Fruit fly (Drosophila melanogaster): Measurements from ENCODE around the gene brk.

Gene brk

DNA sequence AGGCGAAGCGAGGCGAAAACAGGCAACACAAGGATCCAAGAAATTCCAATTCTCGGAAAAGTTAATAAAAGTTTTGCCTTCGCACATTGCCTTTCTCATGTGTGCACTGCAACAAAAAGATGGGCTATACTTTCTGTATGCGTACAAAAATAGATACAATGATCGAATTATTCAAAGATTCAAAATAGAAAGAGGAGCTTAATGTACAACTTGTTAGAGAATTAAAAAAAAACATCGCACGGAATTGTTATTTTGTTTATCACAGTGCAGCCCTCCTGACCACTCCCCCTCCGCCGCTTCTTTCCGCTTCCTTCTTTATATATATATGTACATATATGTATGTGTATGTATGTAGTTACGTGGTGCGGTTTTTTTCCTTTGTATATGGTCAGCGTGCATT is 5.4 kb upstream of the brk start:
- peak; percentile 2 for TF ChIP-seq Hr83 (GFP tag; optimal IDR thresholded peaks at IDR 0.05; ENCODE audit: poor library complexity, severe bottlenecking)
- peak; percentile 91 for TF ChIP-seq rgr (GFP tag; optimal IDR thresholded peaks at IDR 0.05)
- TF ChIP-seq sage (GFP tag; optimal IDR thresholded peaks at IDR 0.05): peak; percentile 86
- no peak for TF ChIP-seq Hr78 (GFP tag; optimal IDR thresholded peaks at IDR 0.05)
- peak; percentile 19 for TF ChIP-seq Rel (GFP tag; optimal IDR thresholded peaks at IDR 0.05)
- peak; percentile 41 for TF ChIP-seq Rel (tag; optimal IDR thresholded peaks at IDR 0.05)
- no peak for TF ChIP-seq dl (GFP tag; optimal IDR thresholded peaks at IDR 0.05; ENCODE audit: insufficient read depth in 1 of 2, partially characterized antibody in 2 of 2)
- TF ChIP-seq pan (optimal IDR thresholded peaks at IDR 0.05): no peak
- TF ChIP-seq HLH106 (tag; optimal IDR thresholded peaks at IDR 0.05): peak; percentile 87
- no peak for TF ChIP-seq lola (GFP tag; optimal IDR thresholded peaks at IDR 0.05)
- TF ChIP-seq Sp1 (GFP tag; optimal IDR thresholded peaks at IDR 0.05): peak; percentile 93
- TF ChIP-seq Jra (GFP tag; optimal IDR thresholded peaks at IDR 0.05): peak; percentile 72
- TF ChIP-seq foxo (GFP tag; optimal IDR thresholded peaks at IDR 0.05): peak in 1 of 2 experiments; percentile 94
- TF ChIP-seq CrebA (GFP tag; optimal IDR thresholded peaks at IDR 0.05; ENCODE audit: borderline replicate concordance): peak; percentile 64
- TF ChIP-seq N (GFP tag; optimal IDR thresholded peaks at IDR 0.05): no peak
- TF ChIP-seq Dfd (GFP tag; optimal IDR thresholded peaks at IDR 0.05): no peak
- no peak for TF ChIP-seq Mio (GFP tag; optimal IDR thresholded peaks at IDR 0.05)
- TF ChIP-seq OdsH (GFP tag; optimal IDR thresholded peaks at IDR 0.05): peak; percentile 89
- TF ChIP-seq Vsx2 (GFP tag; optimal IDR thresholded peaks at IDR 0.05; ENCODE audit: partially characterized antibody): no peak
- TF ChIP-seq Abd-B (GFP tag; optimal IDR thresholded peaks at IDR 0.05): no peak
- peak; percentile 80 for TF ChIP-seq psq (GFP tag; optimal IDR thresholded peaks at IDR 0.05)
- peak; percentile 73 for TF ChIP-seq dsf (GFP tag; optimal IDR thresholded peaks at IDR 0.05; ENCODE audit: borderline replicate concordance)
- peak; percentile 86 for TF ChIP-seq CG9705 (GFP tag; optimal IDR thresholded peaks at IDR 0.05)
- peak; percentile 88 for TF ChIP-seq br (GFP tag; optimal IDR thresholded peaks at IDR 0.05)
- TF ChIP-seq CG32264 (GFP tag; optimal IDR thresholded peaks at IDR 0.05): peak; percentile 68
- TF ChIP-seq tai (GFP tag; optimal IDR thresholded peaks at IDR 0.05): peak; percentile 89
- TF ChIP-seq brk (GFP tag; optimal IDR thresholded peaks at IDR 0.05): no peak
- TF ChIP-seq fru (GFP tag; optimal IDR thresholded peaks at IDR 0.05): peak; percentile 95
- peak; percentile 73 for TF ChIP-seq woc (GFP tag; optimal IDR thresholded peaks at IDR 0.05)
- TF ChIP-seq Myc (optimal IDR thresholded peaks at IDR 0.05): no peak
- TF ChIP-seq dmrt93B (GFP tag; optimal IDR thresholded peaks at IDR 0.05): peak; percentile 88
- no peak for TF ChIP-seq sv (GFP tag; optimal IDR thresholded peaks at IDR 0.05)
- peak; percentile 93 for TF ChIP-seq h (GFP tag; optimal IDR thresholded peaks at IDR 0.05)
- no peak for TF ChIP-seq usp (GFP tag; optimal IDR thresholded peaks at IDR 0.05)
- TF ChIP-seq ey (GFP tag; optimal IDR thresholded peaks at IDR 0.05): peak; percentile 92
- peak; percentile 90 for TF ChIP-seq Hnf4 (GFP tag; optimal IDR thresholded peaks at IDR 0.05)
- TF ChIP-seq GATAd (GFP tag; optimal IDR thresholded peaks at IDR 0.05): peak; percentile 5
- TF ChIP-seq Dif (GFP tag; optimal IDR thresholded peaks at IDR 0.05; ENCODE audit: partially characterized antibody): no peak
- TF ChIP-seq jim (GFP tag; optimal IDR thresholded peaks at IDR 0.05): no peak

DNA sequence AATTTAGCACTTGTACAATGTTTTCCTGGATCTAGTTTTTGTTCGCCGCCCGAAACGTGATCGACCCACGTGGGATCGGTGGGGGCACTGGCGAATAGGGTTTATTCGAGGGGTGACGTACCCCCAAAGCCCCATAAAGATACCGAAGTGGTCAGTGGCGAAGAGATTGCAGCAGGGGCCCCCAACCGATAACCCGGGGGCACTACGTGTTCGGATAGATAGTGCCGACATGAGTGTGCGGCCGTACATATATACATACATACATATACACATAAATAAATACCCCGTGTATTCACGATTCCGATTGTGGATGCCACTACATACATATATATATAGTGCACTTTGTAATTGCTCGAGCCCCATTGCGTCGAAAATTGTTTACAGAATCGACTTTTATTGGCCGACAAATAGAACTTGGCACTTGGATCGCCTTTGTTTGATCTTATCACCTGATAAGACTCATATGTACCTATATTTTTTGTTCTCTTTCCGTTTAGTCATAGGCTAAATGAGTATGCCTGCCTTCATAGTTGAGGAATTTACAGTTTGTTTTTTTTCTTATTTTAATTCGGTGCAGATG is 3.8 kb upstream of the brk start:
- TF ChIP-seq sage (GFP tag; optimal IDR thresholded peaks at IDR 0.05) (no peak), Rel (GFP tag; optimal IDR thresholded peaks at IDR 0.05) (no peak), Rel (tag; optimal IDR thresholded peaks at IDR 0.05) (peak; percentile 31), pan (optimal IDR thresholded peaks at IDR 0.05) (no peak)

All from whole organism, wandering third instar larva.